Fruit fly (Drosophila melanogaster) whole organism, embryonic: ENCODE results near the gene CG10725.
A peak's percentile ranks its signal among the peaks of the same experiment; 100 is the strongest.

Experiments used
- Abd-B ChIP-seq: fragments of 200-800 bp; sonication (Bioruptor generic); optimal IDR thresholded peaks from 2 replicates; lab custom pipeline; 2018; ENCODE audit warnings: missing biosample characterization, mild to moderate bottlenecking, missing genetic modification characterization, moderate library complexity
- Aef1 ChIP-seq: fragments of 200-800 bp; sonication (Bioruptor generic); IDR thresholded peaks from 3 replicates; pipeline ENCODE4 v1.3.6; 2022; ENCODE audit warnings: missing biosample characterization, missing genetic modification characterization
- Antp ChIP-seq: fragments of 200-800 bp; sonication (Bioruptor generic); optimal IDR thresholded peaks from 3 replicates; lab custom pipeline; 2016; ENCODE audit warnings: missing biosample characterization, missing genetic modification characterization
- Bteb2 ChIP-seq: fragments of 200-800 bp; sonication (Bioruptor generic); optimal IDR thresholded peaks from 2 replicates; lab custom pipeline; 2016; ENCODE audit warnings: missing biosample characterization, missing genetic modification characterization
- CG10565 ChIP-seq: fragments of 200-800 bp; sonication (Bioruptor generic); optimal IDR thresholded peaks from 3 replicates; lab custom pipeline; 2016; ENCODE audit warnings: missing biosample characterization, mild to moderate bottlenecking, missing genetic modification characterization
- CG11398 ChIP-seq: fragments of 200-800 bp; sonication (Bioruptor generic); optimal IDR thresholded peaks from 2 replicates; lab custom pipeline; 2016; ENCODE audit warnings: missing biosample characterization, missing genetic modification characterization
- CG11504 ChIP-seq: fragments of 200-800 bp; sonication (Bioruptor generic); optimal IDR thresholded peaks from 3 replicates; lab custom pipeline; 2019; ENCODE audit warnings: missing biosample characterization, mild to moderate bottlenecking, missing genetic modification characterization, moderate library complexity
- CG12104 ChIP-seq: fragments of 200-800 bp; sonication (Bioruptor generic); optimal IDR thresholded peaks from 3 replicates; lab custom pipeline; 2016; ENCODE audit warnings: missing biosample characterization, missing genetic modification characterization
- CG12769 ChIP-seq: fragments of 200-800 bp; sonication (Bioruptor generic); optimal IDR thresholded peaks from 2 replicates; lab custom pipeline; 2019; ENCODE audit warnings: missing biosample characterization, mild to moderate bottlenecking, missing genetic modification characterization, moderate library complexity
- CG15073 ChIP-seq: fragments of 200-800 bp; sonication (Bioruptor generic); optimal IDR thresholded peaks from 2 replicates; lab custom pipeline; 2016; ENCODE audit warnings: missing biosample characterization, missing genetic modification characterization
- CG1529 ChIP-seq: fragments of 200-800 bp; sonication (Bioruptor generic); optimal IDR thresholded peaks from 3 replicates; lab custom pipeline; 2018; ENCODE audit warnings: missing biosample characterization, missing genetic modification characterization
- CG15601 ChIP-seq: fragments of 200-800 bp; sonication (Bioruptor generic); optimal IDR thresholded peaks from 3 replicates; lab custom pipeline; 2019; ENCODE audit warnings: missing biosample characterization, mild to moderate bottlenecking, missing genetic modification characterization, moderate library complexity
- CG18619 ChIP-seq: fragments of 200-800 bp; sonication (Bioruptor generic); optimal IDR thresholded peaks from 3 replicates; lab custom pipeline; 2017; ENCODE audit warnings: missing biosample characterization, mild to moderate bottlenecking, missing genetic modification characterization
- CG2202 ChIP-seq: fragments of 200-800 bp; sonication (Bioruptor generic); optimal IDR thresholded peaks from 2 replicates; lab custom pipeline; 2018; ENCODE audit warnings: missing biosample characterization, mild to moderate bottlenecking, missing genetic modification characterization
- CG32767 ChIP-seq: fragments of 200-800 bp; sonication (Bioruptor generic); IDR thresholded peaks from 2 replicates; pipeline ENCODE4 v1.3.6; 2022; ENCODE audit warnings: missing biosample characterization, missing genetic modification characterization
- CG3407 ChIP-seq: fragments of 200-800 bp; sonication (Bioruptor generic); optimal IDR thresholded peaks from 2 replicates; lab custom pipeline; 2018; ENCODE audit warnings: missing biosample characterization, mild to moderate bottlenecking, missing genetic modification characterization
- CG34376 ChIP-seq: fragments of 200-800 bp; sonication (Bioruptor generic); optimal IDR thresholded peaks from 2 replicates; lab custom pipeline; 2018; ENCODE audit warnings: missing biosample characterization, mild to moderate bottlenecking, missing genetic modification characterization
- CG4360 ChIP-seq: fragments of 200-800 bp; sonication (Bioruptor generic); IDR thresholded peaks from 2 replicates; pipeline ENCODE4 v1.3.6; 2022; ENCODE audit warnings: missing biosample characterization, missing genetic modification characterization
- CG4404 ChIP-seq: fragments of 200-800 bp; sonication (Bioruptor generic); IDR thresholded peaks from 2 replicates; pipeline ENCODE4 v1.3.6; 2022; ENCODE audit warnings: missing biosample characterization, missing genetic modification characterization
- CG5180 ChIP-seq: fragments of 200-800 bp; sonication (Bioruptor generic); optimal IDR thresholded peaks from 3 replicates; lab custom pipeline; 2017; ENCODE audit warnings: missing biosample characterization, missing genetic modification characterization, mild to moderate bottlenecking, moderate library complexity, missing genetic modification reagents
- CG5245 ChIP-seq: fragments of 200-800 bp; sonication (Bioruptor generic); optimal IDR thresholded peaks from 3 replicates; lab custom pipeline; 2016; ENCODE audit warnings: missing biosample characterization, missing genetic modification characterization
- CG6654 ChIP-seq: fragments of 200-800 bp; sonication (Bioruptor generic); optimal IDR thresholded peaks from 2 replicates; lab custom pipeline; 2017; ENCODE audit warnings: missing biosample characterization, mild to moderate bottlenecking, missing genetic modification characterization
- CG6765 ChIP-seq: fragments of 200-800 bp; sonication (Bioruptor generic); optimal IDR thresholded peaks from 3 replicates; lab custom pipeline; 2017; ENCODE audit warnings: missing biosample characterization, mild to moderate bottlenecking, missing genetic modification characterization
- CG6854 ChIP-seq: fragments of 200-800 bp; sonication (Bioruptor generic); optimal IDR thresholded peaks from 3 replicates; lab custom pipeline; 2017; ENCODE audit warnings: missing biosample characterization, mild to moderate bottlenecking, missing genetic modification characterization
- CG8924 ChIP-seq: fragments of 200-800 bp; optimal IDR thresholded peaks from 3 replicates; lab custom pipeline; 2019; ENCODE audit warnings: missing biosample characterization, mild to moderate bottlenecking, missing genetic modification characterization, moderate library complexity
- Doc2 ChIP-seq: fragments of 200-800 bp; sonication (Bioruptor generic); IDR thresholded peaks from 2 replicates; pipeline ENCODE4 v1.3.6; 2022; ENCODE audit warnings: missing biosample characterization, missing genetic modification characterization
- Ets97D ChIP-seq: fragments of 200-800 bp; sonication (Bioruptor generic); optimal IDR thresholded peaks from 3 replicates; lab custom pipeline; 2016; ENCODE audit warnings: missing biosample characterization, missing genetic modification characterization
- Gug ChIP-seq: fragments of 200-800 bp; sonication (Bioruptor generic); IDR thresholded peaks from 4 replicates; pipeline ENCODE4 v1.3.6; 2022; ENCODE audit warnings: missing biosample characterization, missing genetic modification characterization
- H2.0 ChIP-seq: fragments of 200-800 bp; sonication (Bioruptor generic); IDR thresholded peaks from 2 replicates; pipeline ENCODE4 v1.3.6; 2022; ENCODE audit warnings: missing biosample characterization, missing genetic modification characterization
- HHEX ChIP-seq: fragments of 200-800 bp; sonication (Bioruptor generic); optimal IDR thresholded peaks from 3 replicates; lab custom pipeline; 2017; ENCODE audit warnings: missing biosample characterization, mild to moderate bottlenecking, missing genetic modification characterization, missing genetic modification reagents
- HLH3B ChIP-seq: fragments of 200-800 bp; sonication (Bioruptor generic); IDR thresholded peaks from 2 replicates; pipeline ENCODE4 v1.3.6; 2022; ENCODE audit warnings: missing biosample characterization, missing genetic modification characterization
- HLH54F ChIP-seq: fragments of 200-800 bp; sonication (Bioruptor generic); optimal IDR thresholded peaks from 3 replicates; lab custom pipeline; 2016; ENCODE audit warnings: missing biosample characterization, missing genetic modification characterization
- Usf ChIP-seq: fragments of 200-800 bp; sonication (Bioruptor generic); optimal IDR thresholded peaks from 2 replicates; lab custom pipeline; 2017; ENCODE audit warnings: missing genotype, missing biosample characterization, missing genetic modification characterization
- ase ChIP-seq: fragments of 200-800 bp; sonication (Bioruptor generic); IDR thresholded peaks from 3 replicates; pipeline ENCODE4 v1.3.6; 2022; ENCODE audit warnings: missing biosample characterization, missing genetic modification characterization
- cas ChIP-seq: fragments of 200-800 bp; sonication (Bioruptor generic); IDR thresholded peaks from 2 replicates; pipeline ENCODE4 v1.3.6; 2022; ENCODE audit warnings: missing biosample characterization, missing genetic modification characterization
- cwo ChIP-seq: fragments of 200-800 bp; sonication (Bioruptor generic); optimal IDR thresholded peaks from 3 replicates; lab custom pipeline; 2017; ENCODE audit warnings: missing biosample characterization, missing genetic modification characterization, mild to moderate bottlenecking, moderate library complexity, missing genetic modification reagents
- eve ChIP-seq, 2 experiments: fragments of >200 bp; optimal IDR thresholded peaks; 2 replicates each; lab custom pipeline; 2017; ENCODE audit warnings: missing biosample characterization in 2 of 2, missing genetic modification characterization in 2 of 2
- exex ChIP-seq: fragments of 200-800 bp; sonication (Bioruptor generic); optimal IDR thresholded peaks from 4 replicates; lab custom pipeline; 2018; ENCODE audit warnings: missing biosample characterization, mild to moderate bottlenecking, missing genetic modification characterization, moderate library complexity
- gt ChIP-seq: fragments of 200-800 bp; sonication (Bioruptor generic); IDR thresholded peaks from 2 replicates; pipeline ENCODE4 v1.3.6; 2022; ENCODE audit warnings: missing biosample characterization, missing genetic modification characterization
- mirr ChIP-seq: fragments of 200-800 bp; sonication (Bioruptor generic); optimal IDR thresholded peaks from 3 replicates; lab custom pipeline; 2018; ENCODE audit warnings: missing biosample characterization, mild to moderate bottlenecking, missing genetic modification characterization
- pan ChIP-seq, 4 experiments: fragments of >200 bp in 3 of 4; fragments of 200-800 bp in 1 of 4; sonication (Bioruptor generic) in 1 of 4; optimal IDR thresholded peaks in 3 of 4; IDR thresholded peaks in 1 of 4; 2 replicates each; pipeline versions ENCODE4 v1.3.6 to Lab custom; 2017 to 2022; ENCODE audit warnings: missing biosample characterization in 2 of 4, missing genetic modification characterization in 2 of 4, mixed read lengths in 1 of 4
- pnt ChIP-seq: fragments of 200-800 bp; sonication (Bioruptor generic); optimal IDR thresholded peaks from 3 replicates; lab custom pipeline; 2016; ENCODE audit warnings: missing biosample characterization, missing genetic modification characterization
- sd ChIP-seq: fragments of 200-800 bp; sonication (Bioruptor generic); optimal IDR thresholded peaks from 3 replicates; lab custom pipeline; 2018; ENCODE audit warnings: missing biosample characterization, mild to moderate bottlenecking, missing genetic modification characterization, moderate library complexity
- sr ChIP-seq: fragments of 200-800 bp; sonication (Bioruptor generic); IDR thresholded peaks from 3 replicates; pipeline ENCODE4 v1.3.6; 2022; ENCODE audit warnings: missing biosample characterization, missing genetic modification characterization
- ssp ChIP-seq: fragments of 200-800 bp; sonication (Bioruptor generic); IDR thresholded peaks from 2 replicates; pipeline ENCODE4 v1.3.6; 2022; ENCODE audit warnings: missing biosample characterization, missing genetic modification characterization
- stc ChIP-seq: fragments of 200-800 bp; sonication (Bioruptor generic); IDR thresholded peaks from 2 replicates; pipeline ENCODE4 v1.3.6; 2022; ENCODE audit warnings: missing biosample characterization, missing genetic modification characterization
- sug ChIP-seq: fragments of 200-800 bp; optimal IDR thresholded peaks from 2 replicates; lab custom pipeline; 2019; ENCODE audit warnings: missing biosample characterization, mild to moderate bottlenecking, missing genetic modification characterization, moderate library complexity
- vvl ChIP-seq: fragments of 200-800 bp; sonication (Bioruptor generic); IDR thresholded peaks from 2 replicates; pipeline ENCODE4 v1.3.6; 2022; ENCODE audit warnings: missing biosample characterization, missing genetic modification characterization
- zen ChIP-seq: fragments of 200-800 bp; sonication (Bioruptor generic); optimal IDR thresholded peaks from 3 replicates; lab custom pipeline; 2018; ENCODE audit warnings: missing biosample characterization, mild to moderate bottlenecking, missing genetic modification characterization, moderate library complexity
- zf30C ChIP-seq: fragments of 200-800 bp; sonication (Bioruptor generic); optimal IDR thresholded peaks from 3 replicates; lab custom pipeline; 2018; ENCODE audit warnings: missing biosample characterization, mild to moderate bottlenecking, missing genetic modification characterization

Gene CG10725

DNA sequence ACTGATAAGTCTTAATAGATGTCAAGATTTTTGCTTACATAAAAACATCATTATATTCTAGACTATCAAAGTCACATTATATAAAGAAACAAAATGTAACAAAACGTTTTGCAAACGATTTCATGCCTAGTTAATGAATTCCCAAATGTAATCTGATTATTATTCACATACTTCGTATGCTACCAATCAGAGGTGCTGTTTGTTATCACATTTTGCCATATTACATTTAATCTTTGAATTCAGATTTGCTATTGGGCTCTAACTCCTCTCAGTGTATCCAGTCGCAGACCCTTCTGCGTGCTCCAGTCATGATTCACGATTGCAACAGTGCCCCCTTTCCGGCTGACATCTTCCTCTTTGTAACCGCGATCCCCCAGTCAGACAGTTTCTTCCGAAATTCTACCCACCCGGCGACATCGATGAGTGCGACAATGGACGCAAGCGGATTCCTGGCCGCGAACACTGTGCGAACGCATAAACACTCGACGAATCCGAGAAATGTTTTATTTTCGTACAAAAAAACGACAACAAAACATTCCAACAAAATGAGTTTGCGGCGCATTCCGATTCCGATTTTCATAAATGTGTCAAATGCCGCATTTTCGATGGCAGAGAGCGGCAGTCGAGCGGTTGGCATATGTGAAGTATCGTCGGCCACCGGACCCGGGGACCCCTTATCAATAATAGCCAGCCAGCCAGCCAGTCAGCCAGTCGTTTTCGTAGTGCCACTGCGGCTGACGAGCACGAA, 50.5 kb downstream of the CG10725 start (continued):
- TF ChIP-seq CG6654 (GFP tag; lab: Kevin White, UChicago) (no peak), vvl (GFP tag; lab: Robert Waterston, UW) (0 out of 2 replicates have a peak, but pooled peaks have one; percentile 36), CG5180 (GFP tag; lab: Kevin White, UChicago) (no peak), Ets97D (GFP tag; lab: Kevin White, UChicago) (no peak), CG12104 (GFP tag; lab: Kevin White, UChicago) (no peak), HLH54F (GFP tag; lab: Kevin White, UChicago) (no peak), Usf (no peak), pnt (GFP tag; lab: Kevin White, UChicago) (no peak), CG6854 (GFP tag; lab: Kevin White, UChicago) (no peak), sug (tag; lab: Kevin White, UChicago) (peak; percentile 28), CG11504 (tag; lab: Kevin White, UChicago) (peak; percentile 44), pan (optimal IDR thresholded peaks at IDR 0.05; lab: Kevin White, UChicago) (no peak), pan (GFP tag; optimal IDR thresholded peaks at IDR 0.05 in 1 of 2, IDR thresholded peaks at IDR 0.05 in 1 of 2) (no peak), mirr (GFP tag; lab: Kevin White, UChicago) (no peak), ase (no peak), CG6765 (no peak), CG10565 (GFP tag; lab: Kevin White, UChicago) (no peak), Doc2 (GFP tag; lab: Robert Waterston, UW) (no peak), ssp (no peak), CG34376 (no peak), HLH3B (peak; percentile 5; the same call in 1 of the 2 replicates), CG5245 (no peak), Antp (GFP tag; lab: Kevin White, UChicago) (peak; percentile 4), CG15073 (GFP tag; lab: Kevin White, UChicago) (no peak), CG2202 (tag; lab: Kevin White, UChicago) (no peak), CG11398 (GFP tag; lab: Kevin White, UChicago) (no peak), sd (tag; lab: Kevin White, UChicago) (peak; percentile 97), CG4404 (no peak), cas (GFP tag; lab: Robert Waterston, UW) (no peak), CG12769 (tag; lab: Kevin White, UChicago) (peak; percentile 86), HHEX (GFP tag; lab: Kevin White, UChicago) (no peak), CG8924 (tag; lab: Kevin White, UChicago) (no peak), exex (tag; lab: Kevin White, UChicago) (no peak), CG1529 (GFP tag; lab: Kevin White, UChicago) (no peak), Aef1 (GFP tag; lab: Robert Waterston, UW) (no peak), zen (no peak), stc (GFP tag; lab: Robert Waterston, UW) (0 out of 2 replicates have a peak, but pooled peaks have one; percentile 13), CG4360 (GFP tag; lab: Robert Waterston, UW) (no peak), gt (GFP tag; lab: Robert Waterston, UW) (no peak), Abd-B (GFP tag; lab: Kevin White, UChicago) (no peak), zf30C (no peak), CG3407 (no peak), Gug (GFP tag; lab: Robert Waterston, UW) (no peak), eve (GFP tag; optimal IDR thresholded peaks at IDR 0.05; lab: Kevin White, UChicago) (no peak), CG18619 (GFP tag; lab: Kevin White, UChicago) (no peak), H2.0 (GFP tag; lab: Robert Waterston, UW) (0 out of 2 replicates have a peak, but pooled peaks have one; percentile 3), cwo (GFP tag; lab: Kevin White, UChicago) (no peak), CG15601 (tag; lab: Kevin White, UChicago) (no peak), Bteb2 (GFP tag; lab: Kevin White, UChicago) (no peak), CG32767 (no peak), sr (GFP tag; lab: Robert Waterston, UW) (no peak)
